Fruit fly (Drosophila melanogaster): ENCODE data around the gene CG32221.

Gene CG32221

dm6 chr3L:19794203-19794802, 40.2 kb upstream of the CG32221 start (continued):
- TF ChIP-seq cg (GFP tag; optimal IDR thresholded peaks at IDR 0.05) (peak; percentile 87), usp (GFP tag; optimal IDR thresholded peaks at IDR 0.05) (no peak), CG11247 (GFP tag; IDR thresholded peaks at IDR 0.05) (peak; percentile 57), CG3407 (GFP tag; optimal IDR thresholded peaks at IDR 0.05) (peak; percentile 73), CG15073 (GFP tag; optimal IDR thresholded peaks at IDR 0.05) (peak; percentile 52), NC2α (GFP tag; optimal IDR thresholded peaks at IDR 0.05) (no peak), Kr (GFP tag; optimal IDR thresholded peaks at IDR 0.05) (no peak), ranshi (GFP tag; IDR thresholded peaks at IDR 0.05) (peak; percentile 43), bcd (GFP tag; optimal IDR thresholded peaks at IDR 0.05) (peak; percentile 85), CG11696 (GFP tag; IDR thresholded peaks at IDR 0.05) (peak; percentile 24; the same call in 1 of the 2 replicates), ab (GFP tag; optimal IDR thresholded peaks at IDR 0.05) (peak; percentile 64), mld (GFP tag; IDR thresholded peaks at IDR 0.05; ENCODE audit: partially characterized antibody) (no peak), Gsc (GFP tag; IDR thresholded peaks at IDR 0.05) (no peak), CG32767 (GFP tag; IDR thresholded peaks at IDR 0.05) (peak; percentile 62), abd-A (tag; optimal IDR thresholded peaks at IDR 0.05) (no peak), CG5180 (GFP tag; optimal IDR thresholded peaks at IDR 0.05) (peak; percentile 84), Sox102F (GFP tag; optimal IDR thresholded peaks at IDR 0.05) (peak; percentile 84), CG8388 (GFP tag; optimal IDR thresholded peaks at IDR 0.05) (peak; percentile 72), row (GFP tag; IDR thresholded peaks at IDR 0.05) (peak; percentile 90), ham (GFP tag; IDR thresholded peaks at IDR 0.05) (no peak), CG11695 (GFP tag; IDR thresholded peaks at IDR 0.05) (peak; percentile 71), slou (GFP tag; optimal IDR thresholded peaks at IDR 0.05) (peak; percentile 72), CG6254 (GFP tag; optimal IDR thresholded peaks at IDR 0.05) (peak; percentile 78), Dek (tag; optimal IDR thresholded peaks at IDR 0.05) (peak; percentile 77), CG17385 (GFP tag; optimal IDR thresholded peaks at IDR 0.05) (peak; percentile 87), Hand (GFP tag; optimal IDR thresholded peaks at IDR 0.05) (peak; percentile 91), pum (GFP tag; optimal IDR thresholded peaks at IDR 0.05) (peak; percentile 49), Hey (tag; optimal IDR thresholded peaks at IDR 0.05) (peak; percentile 70), crc (GFP tag; optimal IDR thresholded peaks at IDR 0.05) (no peak), Atf6 (GFP tag; IDR thresholded peaks at IDR 0.05) (peak; percentile 83), pb (GFP tag; optimal IDR thresholded peaks at IDR 0.05) (peak; percentile 88), BtbVII (GFP tag; optimal IDR thresholded peaks at IDR 0.05) (peak; percentile 93), Lpt (GFP tag; optimal IDR thresholded peaks at IDR 0.05) (no peak), sna (GFP tag; IDR thresholded peaks at IDR 0.05; ENCODE audit: partially characterized antibody) (peak; percentile 33; the same call in 1 of the 2 replicates), CG9609 (GFP tag; optimal IDR thresholded peaks at IDR 0.05) (peak; percentile 69), CG12219 (GFP tag; optimal IDR thresholded peaks at IDR 0.05) (peak; percentile 81), Opbp (GFP tag; IDR thresholded peaks at IDR 0.05; ENCODE audit: partially characterized antibody) (no peak), CG4424 (GFP tag; optimal IDR thresholded peaks at IDR 0.05) (peak; percentile 86), Ptx1 (GFP tag; IDR thresholded peaks at IDR 0.05) (peak; percentile 76), tin (GFP tag; optimal IDR thresholded peaks at IDR 0.05) (peak; percentile 84), sens (GFP tag) (peak; percentile 97), CG31365 (tag; optimal IDR thresholded peaks at IDR 0.05) (no peak), CG1603 (tag; optimal IDR thresholded peaks at IDR 0.05) (peak; percentile 69), CG4820 (GFP tag; optimal IDR thresholded peaks at IDR 0.05) (peak; percentile 67), hb (GFP tag; IDR thresholded peaks at IDR 0.05; ENCODE audit: partially characterized antibody) (no peak), CrebB (tag; optimal IDR thresholded peaks at IDR 0.05) (peak; percentile 65), ken (GFP tag; IDR thresholded peaks at IDR 0.05) (peak; percentile 60), esg (GFP tag; conservative IDR thresholded peaks at IDR 0.05) (peak; percentile 57), ara (GFP tag; IDR thresholded peaks at IDR 0.05) (peak; percentile 54; the same call in 1 of the 2 replicates), bab2 (GFP tag; optimal IDR thresholded peaks at IDR 0.05) (peak; percentile 70), HLHmδ (GFP tag; optimal IDR thresholded peaks at IDR 0.05) (no peak)
